Fruit fly (Drosophila melanogaster): ENCODE measurements around the gene Spn77Bc.

Spn77Bc gene

DNA sequence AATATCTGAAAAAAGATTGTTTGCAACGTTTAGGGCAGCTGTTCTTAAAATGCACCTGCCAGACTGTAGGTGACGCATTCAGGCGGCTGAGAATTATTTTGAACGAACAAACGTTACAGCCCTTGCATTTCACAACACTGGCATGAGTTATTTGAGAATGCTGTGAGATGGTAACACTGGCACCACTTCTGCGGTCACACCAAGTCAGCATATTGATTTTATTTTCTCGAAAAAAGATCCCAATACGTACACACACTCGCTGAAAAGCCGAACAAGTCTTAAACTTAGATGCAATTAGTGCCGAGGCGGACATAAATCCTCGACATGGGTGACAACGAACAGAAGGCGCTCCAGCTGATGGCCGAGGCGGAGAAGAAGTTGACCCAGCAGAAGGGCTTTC is 29.0 kb upstream of the Spn77Bc start, which contains the start of gene alphaSnap:
Gene alphaSnap (plus strand): TSS at position 164 of the 400 bp plus-strand sequence.
- TF ChIP-seq slbo (GFP tag; IDR thresholded peaks at IDR 0.05), result peak; percentile 49
- no peak for TF ChIP-seq CG12942 (GFP tag; optimal IDR thresholded peaks at IDR 0.05)
- no peak for TF ChIP-seq cato (GFP tag; optimal IDR thresholded peaks at IDR 0.05; ENCODE audit: borderline replicate concordance)
- no peak for TF ChIP-seq CG10565 (GFP tag; optimal IDR thresholded peaks at IDR 0.05)
- TF ChIP-seq CG10543 (GFP tag; optimal IDR thresholded peaks at IDR 0.05), result no peak
- peak; percentile 34; the same call in 1 of the 3 replicates for TF ChIP-seq row (GFP tag; IDR thresholded peaks at IDR 0.05)
- peak; percentile 23 for TF ChIP-seq CG12391 (tag; optimal IDR thresholded peaks at IDR 0.05)
- 0 out of 3 replicates have a peak, but pooled peaks have one; percentile 9 for TF ChIP-seq zfh1 (GFP tag; IDR thresholded peaks at IDR 0.05)
- no peak for TF ChIP-seq dysf (GFP tag; IDR thresholded peaks at IDR 0.05)
- 0 out of 3 replicates have a peak, but pooled peaks have one; percentile 30 for TF ChIP-seq H15 (GFP tag; IDR thresholded peaks at IDR 0.05)
- no peak for TF ChIP-seq CG7556 (GFP tag; optimal IDR thresholded peaks at IDR 0.05)
- peak; percentile 98 for TF ChIP-seq CG10267 (tag; optimal IDR thresholded peaks at IDR 0.05)
- TF ChIP-seq Nf-YC (tag; optimal IDR thresholded peaks at IDR 0.05), result peak; percentile 16
- 0 out of 2 replicates have a peak, but pooled peaks have one; percentile 6 for TF ChIP-seq Adf1 (GFP tag; IDR thresholded peaks at IDR 0.05)
- TF ChIP-seq tll (GFP tag; optimal IDR thresholded peaks at IDR 0.05), result peak in 1 of 2 experiments; percentile 41
- no peak for TF ChIP-seq CG12769 (tag; optimal IDR thresholded peaks at IDR 0.05)
- peak; percentile 8 for TF ChIP-seq Hr3 (GFP tag; optimal IDR thresholded peaks at IDR 0.05)
- TF ChIP-seq CG2199 (GFP tag; IDR thresholded peaks at IDR 0.05), result no peak
- TF ChIP-seq CG13775 (GFP tag; optimal IDR thresholded peaks at IDR 0.05), result peak; percentile 30
- TF ChIP-seq ken (GFP tag; IDR thresholded peaks at IDR 0.05), result 0 out of 3 replicates have a peak, but pooled peaks have one; percentile 37
- TF ChIP-seq nau (GFP tag; optimal IDR thresholded peaks at IDR 0.05), result no peak
- TF ChIP-seq E2f2 (GFP tag; IDR thresholded peaks at IDR 0.05), result peak; percentile 83
- TF ChIP-seq wek (GFP tag; optimal IDR thresholded peaks at IDR 0.05), result peak; percentile 2
- TF ChIP-seq ems (GFP tag; optimal IDR thresholded peaks at IDR 0.05), result peak; percentile 26
- TF ChIP-seq CG12104 (GFP tag; optimal IDR thresholded peaks at IDR 0.05), result no peak
- TF ChIP-seq C15 (GFP tag; IDR thresholded peaks at IDR 0.05), result no peak
- no peak for TF ChIP-seq CG7928 (GFP tag; optimal IDR thresholded peaks at IDR 0.05)
- 0 out of 3 replicates have a peak, but pooled peaks have one; percentile 6 for TF ChIP-seq Optix (GFP tag; IDR thresholded peaks at IDR 0.05)
- TF ChIP-seq zf30C (GFP tag; optimal IDR thresholded peaks at IDR 0.05), result no peak
- no peak for TF ChIP-seq CG13123 (GFP tag; optimal IDR thresholded peaks at IDR 0.05)
- TF ChIP-seq sim (GFP tag; IDR thresholded peaks at IDR 0.05), result no peak
- peak; percentile 8; the same call in 1 of the 2 replicates for TF ChIP-seq sob (GFP tag; IDR thresholded peaks at IDR 0.05)
- peak; percentile 34; the same call in 1 of the 2 replicates for TF ChIP-seq Xrp1 (GFP tag; IDR thresholded peaks at IDR 0.05)
- TF ChIP-seq CG15601 (tag; optimal IDR thresholded peaks at IDR 0.05), result peak; percentile 33
- TF ChIP-seq CG34422 (GFP tag; IDR thresholded peaks at IDR 0.05), result peak; percentile 32; the same call in 1 of the 3 replicates
- TF ChIP-seq stc (GFP tag; IDR thresholded peaks at IDR 0.05), result no peak; the same call in 1 of the 2 replicates
- TF ChIP-seq Pdp1 (GFP tag; optimal IDR thresholded peaks at IDR 0.05), result peak in 1 of 2 experiments; percentile 55
- TF ChIP-seq NK7.1 (GFP tag; optimal IDR thresholded peaks at IDR 0.05), result no peak
- peak; percentile 96 for TF ChIP-seq MESR4 (GFP tag; optimal IDR thresholded peaks at IDR 0.05)
- TF ChIP-seq pfk (GFP tag; optimal IDR thresholded peaks at IDR 0.05), result no peak
- TF ChIP-seq CG9817 (tag; optimal IDR thresholded peaks at IDR 0.05), result no peak
- no peak for TF ChIP-seq sc (optimal IDR thresholded peaks at IDR 0.05)
- TF ChIP-seq sc (GFP tag; optimal IDR thresholded peaks at IDR 0.05), result peak; percentile 37
- TF ChIP-seq CG13624 (GFP tag; optimal IDR thresholded peaks at IDR 0.05), result peak; percentile 25
- no peak for TF ChIP-seq CG7987 (GFP tag; optimal IDR thresholded peaks at IDR 0.05)
- no peak for TF ChIP-seq Taf1 (GFP tag; IDR thresholded peaks at IDR 0.05)
- TF ChIP-seq Dbx (GFP tag; IDR thresholded peaks at IDR 0.05), result peak; percentile 33; the same call in 1 of the 3 replicates
- peak; percentile 45; the same call in 1 of the 2 replicates for TF ChIP-seq seq (GFP tag; IDR thresholded peaks at IDR 0.05)
- peak; percentile 39 for TF ChIP-seq sug (tag; optimal IDR thresholded peaks at IDR 0.05)
- TF ChIP-seq Hsf (GFP tag; optimal IDR thresholded peaks at IDR 0.05), result peak; percentile 51
- peak; percentile 34 for TF ChIP-seq fu2 (GFP tag; optimal IDR thresholded peaks at IDR 0.05)
